Fruit fly (Drosophila melanogaster): ENCODE measurements around the gene CG3792.

Gene CG3792

DNA sequence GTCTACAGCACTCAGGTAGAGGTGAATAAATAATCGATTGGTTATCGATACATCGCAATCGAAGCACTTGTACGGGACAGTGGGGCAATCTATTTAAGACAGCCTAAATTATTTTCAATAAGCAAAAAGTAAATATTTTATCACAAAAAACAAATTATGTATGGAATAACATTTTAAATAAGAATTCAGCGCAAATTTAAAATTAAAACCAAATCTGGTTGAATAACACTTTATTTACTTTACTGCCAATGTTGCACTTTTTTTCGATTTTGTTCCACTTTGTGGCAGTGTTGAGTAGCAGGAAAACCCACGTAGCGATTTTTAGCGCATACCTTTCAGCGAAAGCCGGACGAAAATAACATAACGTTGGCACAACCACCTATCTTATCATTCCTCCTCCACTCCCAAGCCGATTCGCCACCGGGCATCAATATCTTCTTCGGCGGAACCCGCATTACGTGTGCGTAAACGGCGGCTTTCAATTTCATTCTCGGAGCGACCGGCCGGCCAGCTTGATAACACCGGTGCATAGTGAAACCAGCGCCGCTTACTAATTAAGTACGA, at the start of gene CG3792, which contains the start of gene Gmd:
TSS of gene CG3792 (plus strand) at position 325 of the 564 bp plus-strand sequence.
TSS of gene Gmd (minus strand) at position 36 of the 564 bp plus-strand sequence.
- TF ChIP-seq Vsx2 (GFP tag; optimal IDR thresholded peaks at IDR 0.05; ENCODE audit: partially characterized antibody) (no peak), Sp1 (GFP tag; optimal IDR thresholded peaks at IDR 0.05) (peak; percentile 88), Hr83 (GFP tag; optimal IDR thresholded peaks at IDR 0.05; ENCODE audit: poor library complexity, severe bottlenecking) (no peak), woc (GFP tag; optimal IDR thresholded peaks at IDR 0.05) (peak; percentile 96), foxo (GFP tag; optimal IDR thresholded peaks at IDR 0.05) (peak; percentile 68 to 97), dsf (GFP tag; optimal IDR thresholded peaks at IDR 0.05; ENCODE audit: borderline replicate concordance) (peak; percentile 84), dl (GFP tag; optimal IDR thresholded peaks at IDR 0.05; ENCODE audit: insufficient read depth in 1 of 2, partially characterized antibody in 2 of 2) (no peak), fru (GFP tag; optimal IDR thresholded peaks at IDR 0.05) (peak; percentile 96), ey (GFP tag; optimal IDR thresholded peaks at IDR 0.05) (peak; percentile 92), sv (GFP tag; optimal IDR thresholded peaks at IDR 0.05) (peak; percentile 97), lola (GFP tag; optimal IDR thresholded peaks at IDR 0.05) (no peak), Myc (optimal IDR thresholded peaks at IDR 0.05) (peak; percentile 29), dmrt93B (GFP tag; optimal IDR thresholded peaks at IDR 0.05) (no peak), br (GFP tag; optimal IDR thresholded peaks at IDR 0.05) (peak; percentile 93), Rel (GFP tag; optimal IDR thresholded peaks at IDR 0.05) (no peak), Rel (tag; optimal IDR thresholded peaks at IDR 0.05) (peak; percentile 81), N (GFP tag; optimal IDR thresholded peaks at IDR 0.05) (no peak), tai (GFP tag; optimal IDR thresholded peaks at IDR 0.05) (no peak), HLH106 (tag; optimal IDR thresholded peaks at IDR 0.05) (peak; percentile 95), CG9705 (GFP tag; optimal IDR thresholded peaks at IDR 0.05) (peak; percentile 92), Hnf4 (GFP tag; optimal IDR thresholded peaks at IDR 0.05) (no peak), pan (optimal IDR thresholded peaks at IDR 0.05) (no peak), CG32264 (GFP tag; optimal IDR thresholded peaks at IDR 0.05) (peak; percentile 80), jim (GFP tag; optimal IDR thresholded peaks at IDR 0.05) (no peak), rgr (GFP tag; optimal IDR thresholded peaks at IDR 0.05) (peak; percentile 96), Mio (GFP tag; optimal IDR thresholded peaks at IDR 0.05) (peak; percentile 68), Abd-B (GFP tag; optimal IDR thresholded peaks at IDR 0.05) (no peak), h (GFP tag; optimal IDR thresholded peaks at IDR 0.05) (peak; percentile 97), psq (GFP tag; optimal IDR thresholded peaks at IDR 0.05) (peak; percentile 90), Hr78 (GFP tag; optimal IDR thresholded peaks at IDR 0.05) (no peak), Jra (GFP tag; optimal IDR thresholded peaks at IDR 0.05) (peak; percentile 95), CrebA (GFP tag; optimal IDR thresholded peaks at IDR 0.05; ENCODE audit: borderline replicate concordance) (no peak), GATAd (GFP tag; optimal IDR thresholded peaks at IDR 0.05) (no peak), sage (GFP tag; optimal IDR thresholded peaks at IDR 0.05) (no peak), Dfd (GFP tag; optimal IDR thresholded peaks at IDR 0.05) (no peak), usp (GFP tag; optimal IDR thresholded peaks at IDR 0.05) (no peak), Dif (GFP tag; optimal IDR thresholded peaks at IDR 0.05; ENCODE audit: partially characterized antibody) (no peak), brk (GFP tag; optimal IDR thresholded peaks at IDR 0.05) (no peak), OdsH (GFP tag; optimal IDR thresholded peaks at IDR 0.05) (peak; percentile 92)

DNA sequence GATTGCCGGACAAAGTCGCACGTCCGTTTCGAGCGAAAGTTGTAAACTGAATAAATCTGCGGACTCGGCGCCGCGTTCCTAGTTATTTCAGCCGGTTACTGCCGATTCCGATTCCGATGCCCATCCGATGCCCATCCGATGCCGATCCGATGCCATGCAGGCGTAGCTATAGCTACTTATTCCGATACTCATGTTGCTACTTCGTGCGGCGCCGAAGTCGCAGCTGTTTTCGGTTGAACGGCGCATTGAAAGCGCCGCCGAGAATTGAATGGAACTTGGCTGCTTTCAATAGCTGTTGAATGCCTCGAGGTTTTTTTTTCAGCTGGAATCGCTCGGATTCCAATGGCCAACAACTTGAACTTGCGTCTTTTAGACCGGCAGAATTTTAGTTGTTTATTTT, 48.8 kb upstream of the CG3792 start:
- TF ChIP-seq CG9705 (GFP tag; optimal IDR thresholded peaks at IDR 0.05) = no peak
- no peak for TF ChIP-seq sage (GFP tag; optimal IDR thresholded peaks at IDR 0.05)
- TF ChIP-seq Vsx2 (GFP tag; optimal IDR thresholded peaks at IDR 0.05; ENCODE audit: partially characterized antibody) = no peak
- TF ChIP-seq sv (GFP tag; optimal IDR thresholded peaks at IDR 0.05) = no peak
- no peak for TF ChIP-seq Mio (GFP tag; optimal IDR thresholded peaks at IDR 0.05)
- no peak for TF ChIP-seq dmrt93B (GFP tag; optimal IDR thresholded peaks at IDR 0.05)
- TF ChIP-seq Rel (GFP tag; optimal IDR thresholded peaks at IDR 0.05) = no peak
- TF ChIP-seq Rel (tag; optimal IDR thresholded peaks at IDR 0.05) = no peak
- no peak for TF ChIP-seq pan (optimal IDR thresholded peaks at IDR 0.05)
- no peak for TF ChIP-seq br (GFP tag; optimal IDR thresholded peaks at IDR 0.05)
- no peak for TF ChIP-seq tai (GFP tag; optimal IDR thresholded peaks at IDR 0.05)
- TF ChIP-seq brk (GFP tag; optimal IDR thresholded peaks at IDR 0.05) = no peak
